Worm (Caenorhabditis elegans) whole organism, L4 larva: ENCODE data around the gene T28D6.4.

ENCODE experiments used
- ZK546.5 ChIP-seq, 2 experiments: sonication (generic microtip); optimal IDR thresholded peaks; 2 replicates each; lab custom pipeline; 2017; ENCODE audit warnings: missing biosample characterization in 2 of 2, missing genetic modification characterization in 2 of 2
- aly-2 ChIP-seq: sonication (generic microtip); optimal IDR thresholded peaks from 2 replicates; lab custom pipeline; 2018; ENCODE audit warnings: missing biosample characterization, missing genetic modification characterization
- ceh-28 ChIP-seq: fragments of 150-350 bp; optimal IDR thresholded peaks from 2 replicates; lab custom pipeline; 2014; ENCODE audit warnings: missing biosample characterization, missing genetic modification reagents, missing genetic modification characterization
- daf-8 ChIP-seq: fragments of 200-800 bp; sonication (Bioruptor generic); IDR thresholded peaks from 2 replicates; pipeline ENCODE4 v1.3.6; 2022; ENCODE audit warnings: missing genetic modification characterization, missing compliant biosample characterization
- dve-1 ChIP-seq: sonication (generic microtip); optimal IDR thresholded peaks from 2 replicates; lab custom pipeline; 2017; ENCODE audit warnings: antibody characterized with exemption, mild to moderate bottlenecking, missing genetic modification characterization, missing compliant biosample characterization; ENCODE audit not compliant: insufficient read depth
- lin-13 ChIP-seq: fragments of 150-350 bp; optimal IDR thresholded peaks from 2 replicates; lab custom pipeline; 2014; ENCODE audit warnings: missing biosample characterization, missing genetic modification reagents, missing genetic modification characterization
- lsy-2 ChIP-seq, 2 experiments: fragments of 150-350 bp in 1 of 2; sonication (generic microtip) in 1 of 2; optimal IDR thresholded peaks; 2 replicates each; lab custom pipeline; 2014 to 2017; ENCODE audit warnings: missing biosample characterization in 2 of 2, missing genetic modification characterization in 2 of 2
- nhr-42 ChIP-seq: fragments of 200-800 bp; sonication (Bioruptor generic); IDR thresholded peaks from 2 replicates; pipeline ENCODE4 v1.3.6; 2022; ENCODE audit warnings: missing genetic modification characterization, missing compliant biosample characterization
- spr-3 ChIP-seq: fragments of 200-800 bp; sonication (Bioruptor generic); optimal IDR thresholded peaks from 2 replicates; lab custom pipeline; 2018; ENCODE audit warnings: mild to moderate bottlenecking, missing genetic modification characterization, missing compliant biosample characterization
- vab-7 ChIP-seq: fragments of 200-800 bp; sonication (Bioruptor generic); IDR thresholded peaks from 2 replicates; pipeline ENCODE4 v1.3.6; 2022; ENCODE audit warnings: missing genetic modification reagents, missing genetic modification characterization, missing compliant biosample characterization
- zag-1 ChIP-seq: fragments of 150-350 bp; optimal IDR thresholded peaks from 2 replicates; lab custom pipeline; 2014; ENCODE audit warnings: missing biosample characterization, missing genetic modification characterization

ce11 chrIII:11317164-11317620, 43.1 kb upstream of the T28D6.4 start, which contains the start of gene mcm-10:
- TF ChIP-seq ZK546.5 (tag; optimal IDR thresholded peaks at IDR 0.05; lab: Kevin White, UChicago) (no peak), aly-2 (tag; lab: Kevin White, UChicago) (no peak), spr-3 (GFP tag; lab: Kevin White, UChicago) (no peak), daf-8 (GFP tag; lab: Robert Waterston, UW) (no peak), zag-1 (tag; lab: Kevin White, UChicago) (no peak), lin-13 (GFP tag; lab: Kevin White, UChicago) (no peak), ceh-28 (tag; lab: Kevin White, UChicago) (no peak), lsy-2 (tag; optimal IDR thresholded peaks at IDR 0.05; lab: Kevin White, UChicago) (peak in 1 of 2 experiments; percentile 65), nhr-42 (GFP tag; lab: Robert Waterston, UW) (no peak), vab-7 (GFP tag; lab: Robert Waterston, UW) (peak; percentile 68), dve-1 (tag; lab: Kevin White, UChicago) (peak; percentile 65)
